Fruit fly (Drosophila melanogaster) whole organism, embryonic: ENCODE data around the gene Spase25.
A peak's percentile ranks its signal among the peaks of the same experiment; 100 is the strongest.

Source experiments
- Awh ChIP-seq: fragments of 200-800 bp; sonication (Bioruptor generic); IDR thresholded peaks from 2 replicates; pipeline ENCODE4, ENCODE4 v1.3.6; 2022; ENCODE audit warnings: missing biosample characterization, missing genetic modification characterization
- Bteb2 ChIP-seq: fragments of 200-800 bp; sonication (Bioruptor generic); optimal IDR thresholded peaks from 2 replicates; lab custom pipeline; 2016; ENCODE audit warnings: missing biosample characterization, missing genetic modification characterization
- CG1024 ChIP-seq: fragments of 200-800 bp; sonication (Bioruptor generic); IDR thresholded peaks from 2 replicates; pipeline ENCODE4 v1.3.6; 2022; ENCODE audit warnings: missing biosample characterization, missing genetic modification characterization
- CG10462 ChIP-seq: fragments of 200-800 bp; sonication (Bioruptor generic); optimal IDR thresholded peaks from 2 replicates; lab custom pipeline; 2016; ENCODE audit warnings: missing biosample characterization, missing genetic modification characterization
- CG12219 ChIP-seq: fragments of 200-800 bp; sonication (Bioruptor generic); optimal IDR thresholded peaks from 3 replicates; lab custom pipeline; 2018; ENCODE audit warnings: missing biosample characterization, mild to moderate bottlenecking, missing genetic modification characterization
- CG13424 ChIP-seq: fragments of 200-800 bp; sonication (Bioruptor generic); optimal IDR thresholded peaks from 2 replicates; lab custom pipeline; 2019; ENCODE audit warnings: missing biosample characterization, mild to moderate bottlenecking, missing genetic modification characterization, moderate library complexity
- CG14014 ChIP-seq: fragments of 200-800 bp; sonication (Bioruptor generic); IDR thresholded peaks from 2 replicates; pipeline ENCODE4 v1.3.6; 2022; ENCODE audit warnings: missing biosample characterization, missing genetic modification characterization
- CG16863 ChIP-seq: fragments of 200-800 bp; sonication (Bioruptor generic); optimal IDR thresholded peaks from 3 replicates; lab custom pipeline; 2016; ENCODE audit warnings: missing biosample characterization, missing genetic modification characterization
- CG17186 ChIP-seq: fragments of 200-800 bp; sonication (Bioruptor generic); optimal IDR thresholded peaks from 3 replicates; lab custom pipeline; 2017; ENCODE audit warnings: missing biosample characterization, missing genetic modification reagents, missing genetic modification characterization
- CG17328 ChIP-seq: fragments of 200-800 bp; sonication (Bioruptor generic); IDR thresholded peaks from 2 replicates; pipeline ENCODE4 v1.3.6; 2022; ENCODE audit warnings: missing biosample characterization, missing genetic modification characterization
- CG18619 ChIP-seq: fragments of 200-800 bp; sonication (Bioruptor generic); optimal IDR thresholded peaks from 3 replicates; lab custom pipeline; 2017; ENCODE audit warnings: missing biosample characterization, mild to moderate bottlenecking, missing genetic modification characterization
- CG2199 ChIP-seq: fragments of 200-800 bp; sonication (Bioruptor generic); IDR thresholded peaks from 3 replicates; pipeline ENCODE4 v1.3.6; 2022; ENCODE audit warnings: missing biosample characterization, missing genetic modification characterization
- CG2712 ChIP-seq: fragments of 200-800 bp; optimal IDR thresholded peaks from 3 replicates; lab custom pipeline; 2019; ENCODE audit warnings: missing biosample characterization, mild to moderate bottlenecking, missing genetic modification characterization, moderate library complexity
- CG3163 ChIP-seq: fragments of 200-800 bp; sonication (Bioruptor generic); optimal IDR thresholded peaks from 3 replicates; lab custom pipeline; 2016; ENCODE audit warnings: missing biosample characterization, missing genetic modification characterization
- CG3726 ChIP-seq: fragments of 200-800 bp; sonication (Bioruptor generic); IDR thresholded peaks from 3 replicates; pipeline ENCODE4, ENCODE4 v1.3.6; 2022; ENCODE audit warnings: missing biosample characterization, missing genetic modification characterization
- CG4730 ChIP-seq: fragments of 200-800 bp; sonication (Bioruptor generic); IDR thresholded peaks from 2 replicates; pipeline ENCODE4 v1.3.6; 2022; ENCODE audit warnings: missing biosample characterization, missing genetic modification characterization
- CG5245 ChIP-seq: fragments of 200-800 bp; sonication (Bioruptor generic); optimal IDR thresholded peaks from 3 replicates; lab custom pipeline; 2016; ENCODE audit warnings: missing biosample characterization, missing genetic modification characterization
- CG6683 ChIP-seq: fragments of 200-800 bp; sonication (Bioruptor generic); optimal IDR thresholded peaks from 2 replicates; lab custom pipeline; 2017; ENCODE audit warnings: missing biosample characterization, mild to moderate bottlenecking, missing genetic modification characterization, missing genetic modification reagents
- CG7928 ChIP-seq: fragments of 200-800 bp; sonication (Bioruptor generic); optimal IDR thresholded peaks from 2 replicates; lab custom pipeline; 2017; ENCODE audit warnings: missing biosample characterization, mild to moderate bottlenecking, missing genetic modification characterization
- CG8281 ChIP-seq: fragments of 200-800 bp; sonication (Bioruptor generic); optimal IDR thresholded peaks from 2 replicates; lab custom pipeline; 2018; ENCODE audit warnings: missing biosample characterization, mild to moderate bottlenecking, missing genetic modification characterization, moderate library complexity
- CG9727 ChIP-seq: fragments of 200-800 bp; sonication (Bioruptor generic); optimal IDR thresholded peaks from 3 replicates; lab custom pipeline; 2017; ENCODE audit warnings: missing biosample characterization, mild to moderate bottlenecking, missing genetic modification characterization
- Deaf1 ChIP-seq: fragments of 200-800 bp; optimal IDR thresholded peaks from 3 replicates; lab custom pipeline; 2019; ENCODE audit warnings: missing biosample characterization, mild to moderate bottlenecking, missing genetic modification characterization, moderate library complexity
- HHEX ChIP-seq: fragments of 200-800 bp; sonication (Bioruptor generic); optimal IDR thresholded peaks from 3 replicates; lab custom pipeline; 2017; ENCODE audit warnings: missing biosample characterization, mild to moderate bottlenecking, missing genetic modification characterization, missing genetic modification reagents
- HmgZ ChIP-seq: fragments of 200-800 bp; sonication (Bioruptor generic); optimal IDR thresholded peaks from 2 replicates; lab custom pipeline; 2018; ENCODE audit warnings: missing biosample characterization, mild to moderate bottlenecking, missing genetic modification characterization
- Hr3 ChIP-seq: fragments of 200-800 bp; sonication (Bioruptor generic); optimal IDR thresholded peaks from 3 replicates; lab custom pipeline; 2016; ENCODE audit warnings: missing biosample characterization, missing genetic modification characterization
- Med ChIP-seq: fragments of 200-800 bp; sonication (Bioruptor generic); peaks from one replicate; lab custom pipeline; 2016; ENCODE audit warnings: missing biosample characterization, missing genetic modification characterization, mild to moderate bottlenecking, inconsistent platforms, moderate library complexity
- Myb ChIP-seq: fragments of 200-800 bp; sonication (Bioruptor generic); optimal IDR thresholded peaks from 2 replicates; lab custom pipeline; 2016; ENCODE audit warnings: missing biosample characterization, missing genetic modification characterization
- Sin3A ChIP-seq: fragments of >200 bp; optimal IDR thresholded peaks from 2 replicates; lab custom pipeline; 2018
- ase ChIP-seq: fragments of 200-800 bp; sonication (Bioruptor generic); IDR thresholded peaks from 3 replicates; pipeline ENCODE4 v1.3.6; 2022; ENCODE audit warnings: missing biosample characterization, missing genetic modification characterization
- cg ChIP-seq: fragments of 200-800 bp; sonication (Bioruptor generic); optimal IDR thresholded peaks from 3 replicates; lab custom pipeline; 2019; ENCODE audit warnings: missing biosample characterization, mild to moderate bottlenecking, missing genetic modification characterization, moderate library complexity
- chif ChIP-seq, 2 experiments: fragments of 200-800 bp; sonication (Bioruptor generic); optimal IDR thresholded peaks; 3 replicates each; lab custom pipeline; 2016; ENCODE audit warnings: missing biosample characterization in 2 of 2, missing genetic modification characterization in 2 of 2
- danr ChIP-seq: fragments of 200-800 bp; sonication (Bioruptor generic); IDR thresholded peaks from 2 replicates; pipeline ENCODE4 v1.3.6; 2022; ENCODE audit warnings: missing biosample characterization, missing genetic modification characterization
- dati ChIP-seq: fragments of 200-800 bp; sonication (Bioruptor generic); IDR thresholded peaks from 2 replicates; pipeline ENCODE4 v1.3.6; 2022; ENCODE audit warnings: missing biosample characterization, missing genetic modification characterization
- dmrt11E ChIP-seq: fragments of 200-800 bp; sonication (Bioruptor generic); optimal IDR thresholded peaks from 3 replicates; lab custom pipeline; 2018; ENCODE audit warnings: missing biosample characterization, mild to moderate bottlenecking, missing genetic modification characterization, moderate library complexity
- en ChIP-seq: fragments of 200-800 bp; sonication (Bioruptor generic); optimal IDR thresholded peaks from 2 replicates; lab custom pipeline; 2016; ENCODE audit warnings: missing biosample characterization, missing genetic modification characterization
- ftz-f1 ChIP-seq: fragments of 200-800 bp; sonication (Bioruptor generic); optimal IDR thresholded peaks from 2 replicates; lab custom pipeline; 2016; ENCODE audit warnings: missing biosample characterization, missing genetic modification characterization
- gcm2 ChIP-seq: fragments of 200-800 bp; sonication (Bioruptor generic); optimal IDR thresholded peaks from 2 replicates; lab custom pipeline; 2016; ENCODE audit warnings: missing biosample characterization, missing genetic modification characterization
- gfzf ChIP-seq: fragments of 200-800 bp; sonication (Bioruptor generic); optimal IDR thresholded peaks from 2 replicates; lab custom pipeline; 2016; ENCODE audit warnings: missing biosample characterization, mild to moderate bottlenecking, missing genetic modification characterization, moderate library complexity
- h ChIP-seq: fragments of >200 bp; optimal IDR thresholded peaks from 2 replicates; lab custom pipeline; 2017
- her ChIP-seq: fragments of 200-800 bp; sonication (Bioruptor generic); optimal IDR thresholded peaks from 2 replicates; lab custom pipeline; 2016; ENCODE audit warnings: missing biosample characterization, missing genetic modification characterization
- jumu ChIP-seq: fragments of 200-800 bp; sonication (Bioruptor generic); optimal IDR thresholded peaks from 3 replicates; lab custom pipeline; 2016; ENCODE audit warnings: missing biosample characterization, missing genetic modification characterization
- luna ChIP-seq: fragments of 200-800 bp; sonication (Bioruptor generic); optimal IDR thresholded peaks from 2 replicates; lab custom pipeline; 2016; ENCODE audit warnings: missing biosample characterization, missing genetic modification characterization
- nerfin-1 ChIP-seq: fragments of 200-800 bp; sonication (Bioruptor generic); optimal IDR thresholded peaks from 3 replicates; lab custom pipeline; 2019; ENCODE audit warnings: missing biosample characterization, mild to moderate bottlenecking, missing genetic modification characterization, moderate library complexity
- oc ChIP-seq: fragments of 200-800 bp; sonication (Bioruptor generic); optimal IDR thresholded peaks from 2 replicates; lab custom pipeline; 2018; ENCODE audit warnings: missing biosample characterization, mild to moderate bottlenecking, missing genetic modification characterization, moderate library complexity
- pb ChIP-seq: fragments of 200-800 bp; sonication (Bioruptor generic); optimal IDR thresholded peaks from 3 replicates; lab custom pipeline; 2016; ENCODE audit warnings: missing biosample characterization, missing genetic modification characterization
- pita ChIP-seq: fragments of 200-800 bp; sonication (Bioruptor generic); optimal IDR thresholded peaks from 2 replicates; lab custom pipeline; 2017; ENCODE audit warnings: missing biosample characterization, mild to moderate bottlenecking, missing genetic modification characterization
- salm ChIP-seq: fragments of 200-800 bp; sonication (Bioruptor generic); optimal IDR thresholded peaks from 2 replicates; lab custom pipeline; 2018; ENCODE audit warnings: missing biosample characterization, mild to moderate bottlenecking, missing genetic modification characterization
- schlank ChIP-seq: fragments of 200-800 bp; sonication (Bioruptor generic); optimal IDR thresholded peaks from 2 replicates; lab custom pipeline; 2018; ENCODE audit warnings: missing biosample characterization, mild to moderate bottlenecking, missing genetic modification characterization
- shn ChIP-seq: fragments of 200-800 bp; sonication (Bioruptor generic); optimal IDR thresholded peaks from 3 replicates; lab custom pipeline; 2016; ENCODE audit warnings: missing biosample characterization, missing genetic modification characterization
- sr ChIP-seq: fragments of 200-800 bp; sonication (Bioruptor generic); IDR thresholded peaks from 3 replicates; pipeline ENCODE4 v1.3.6; 2022; ENCODE audit warnings: missing biosample characterization, missing genetic modification characterization
- stc ChIP-seq: fragments of 200-800 bp; sonication (Bioruptor generic); IDR thresholded peaks from 2 replicates; pipeline ENCODE4 v1.3.6; 2022; ENCODE audit warnings: missing biosample characterization, missing genetic modification characterization
- trh ChIP-seq: fragments of 200-800 bp; sonication (Bioruptor generic); optimal IDR thresholded peaks from 2 replicates; lab custom pipeline; 2016; ENCODE audit warnings: missing biosample characterization, missing genetic modification characterization
- vnd ChIP-seq: fragments of 200-800 bp; sonication (Bioruptor generic); IDR thresholded peaks from 3 replicates; pipeline ENCODE4 v1.3.6; 2022; ENCODE audit warnings: missing biosample characterization, missing genetic modification characterization; ENCODE audit not compliant: partially characterized antibody

Gene Spase25

dm6 chrX:11499454-11499853 lies 14.4 kb downstream of the Spase25 start (continued):
- peak; percentile 87 for TF ChIP-seq Med (GFP tag; lab: Kevin White, UChicago)
- no peak for TF ChIP-seq Sin3A (lab: Kevin White, UChicago)
- TF ChIP-seq en (GFP tag; lab: Kevin White, UChicago), result no peak
- peak; percentile 31 for TF ChIP-seq CG2712 (tag; lab: Kevin White, UChicago)
- peak; percentile 37 for TF ChIP-seq pb (GFP tag; lab: Kevin White, UChicago)
- TF ChIP-seq CG17328, result peak; percentile 53; the same call in 1 of the 2 replicates
- no peak for TF ChIP-seq CG3726 (GFP tag; lab: Robert Waterston, UW)
- peak; percentile 56; the same call in 1 of the 2 replicates for TF ChIP-seq Awh (GFP tag; lab: Robert Waterston, UW)
- no peak for TF ChIP-seq h (lab: Kevin White, UChicago)
- 0 out of 3 replicates have a peak, but pooled peaks have one; percentile 44 for TF ChIP-seq CG2199 (GFP tag; lab: Robert Waterston, UW)
- no peak for TF ChIP-seq stc
- TF ChIP-seq oc (tag; lab: Kevin White, UChicago), result peak; percentile 62
- peak; percentile 9 for TF ChIP-seq Myb
- no peak for TF ChIP-seq gcm2 (GFP tag; lab: Kevin White, UChicago)
- no peak for TF ChIP-seq vnd
- no peak for TF ChIP-seq CG10462 (GFP tag; lab: Kevin White, UChicago)
- TF ChIP-seq her, result peak; percentile 18
- no peak for TF ChIP-seq CG9727 (GFP tag; lab: Kevin White, UChicago)
- TF ChIP-seq ase (GFP tag; lab: Robert Waterston, UW), result no peak
- TF ChIP-seq chif (GFP tag; optimal IDR thresholded peaks at IDR 0.05; lab: Kevin White, UChicago), result peak in 1 of 2 experiments; percentile 35
- TF ChIP-seq CG16863 (GFP tag; lab: Kevin White, UChicago), result no peak
- 0 out of 2 replicates have a peak, but pooled peaks have one; percentile 22 for TF ChIP-seq danr (GFP tag; lab: Robert Waterston, UW)
- no peak for TF ChIP-seq luna (GFP tag; lab: Kevin White, UChicago)
- TF ChIP-seq Deaf1, result no peak
- no peak; the same call in 1 of the 2 replicates for TF ChIP-seq CG1024 (GFP tag; lab: Robert Waterston, UW)
- no peak for TF ChIP-seq sr (GFP tag; lab: Robert Waterston, UW)
- TF ChIP-seq Hr3 (GFP tag; lab: Kevin White, UChicago), result no peak
- no peak for TF ChIP-seq schlank (tag; lab: Kevin White, UChicago)
- no peak for TF ChIP-seq CG18619 (GFP tag; lab: Kevin White, UChicago)
- TF ChIP-seq CG8281, result no peak
- no peak for TF ChIP-seq CG17186 (GFP tag; lab: Kevin White, UChicago)
- peak; percentile 7 for TF ChIP-seq shn (GFP tag; lab: Kevin White, UChicago)
- no peak for TF ChIP-seq cg
- TF ChIP-seq salm (tag; lab: Kevin White, UChicago), result no peak
- no peak for TF ChIP-seq dati
- TF ChIP-seq nerfin-1 (tag; lab: Kevin White, UChicago), result no peak
- peak; percentile 43 for TF ChIP-seq CG12219
- peak; percentile 27 for TF ChIP-seq CG5245 (GFP tag; lab: Kevin White, UChicago)
- no peak for TF ChIP-seq Bteb2 (GFP tag; lab: Kevin White, UChicago)
- TF ChIP-seq CG3163 (GFP tag; lab: Kevin White, UChicago), result no peak
- TF ChIP-seq CG4730 (GFP tag; lab: Robert Waterston, UW), result 0 out of 2 replicates have a peak, but pooled peaks have one; percentile 31
- no peak for TF ChIP-seq HmgZ (tag; lab: Kevin White, UChicago)
- no peak for TF ChIP-seq pita (GFP tag; lab: Kevin White, UChicago)
- TF ChIP-seq CG13424 (tag; lab: Kevin White, UChicago), result peak; percentile 32
- TF ChIP-seq dmrt11E (tag; lab: Kevin White, UChicago), result no peak
- no peak for TF ChIP-seq trh (GFP tag; lab: Kevin White, UChicago)
- 0 out of 2 replicates have a peak, but pooled peaks have one; percentile 18 for TF ChIP-seq CG14014 (GFP tag; lab: Robert Waterston, UW)
- TF ChIP-seq HHEX, result peak; percentile 15
- no peak for TF ChIP-seq ftz-f1 (GFP tag; lab: Kevin White, UChicago)
- no peak for TF ChIP-seq jumu
- no peak for TF ChIP-seq CG6683 (GFP tag; lab: Kevin White, UChicago)
- no peak for TF ChIP-seq CG7928 (GFP tag; lab: Kevin White, UChicago)
- TF ChIP-seq gfzf, result no peak
